Worm (Caenorhabditis elegans) whole organism, L4 larva: Measurements from ENCODE around the gene F55B12.10.

Source experiments
- F10B5.3 ChIP-seq: sonication (generic microtip); optimal IDR thresholded peaks from 2 replicates; lab custom pipeline; 2016; ENCODE audit warnings: mild to moderate bottlenecking, missing genetic modification characterization, missing compliant biosample characterization
- F37D6.2 ChIP-seq: sonication (generic microtip); optimal IDR thresholded peaks from 2 replicates; lab custom pipeline; 2016; ENCODE audit warnings: mild to moderate bottlenecking, missing genetic modification characterization, missing compliant biosample characterization
- Y5F2A.4 ChIP-seq: fragments of 200-800 bp; sonication (Bioruptor generic); optimal IDR thresholded peaks from 2 replicates; lab custom pipeline; 2018; ENCODE audit warnings: mild to moderate bottlenecking, missing genetic modification characterization, missing compliant biosample characterization
- Y75B8A.6 ChIP-seq: fragments of 200-800 bp; sonication (Bioruptor generic); IDR thresholded peaks from 2 replicates; pipeline ENCODE4 v1.3.6; 2022; ENCODE audit warnings: missing genetic modification reagents, missing genetic modification characterization, missing compliant biosample characterization
- aha-1 ChIP-seq: fragments of 150-350 bp; peaks from one replicate; lab custom pipeline; 2014; ENCODE audit warnings: missing biosample characterization, missing genetic modification characterization
- ama-1 ChIP-seq: fragments of 150-350 bp; optimal IDR thresholded peaks from 2 replicates; lab custom pipeline; 2014; ENCODE audit warnings: inconsistent platforms, mixed read lengths
- ceh-20 ChIP-seq: fragments of 200-800 bp; sonication (Bioruptor generic); IDR thresholded peaks from 2 replicates; pipeline ENCODE4 v1.3.6; 2022; ENCODE audit warnings: missing genetic modification reagents, missing genetic modification characterization, missing compliant biosample characterization
- ceh-32 ChIP-seq: sonication (generic microtip); optimal IDR thresholded peaks from 2 replicates; lab custom pipeline; 2016; ENCODE audit warnings: mild to moderate bottlenecking, missing genetic modification characterization, missing compliant biosample characterization; ENCODE audit not compliant: poor library complexity
- ceh-44 ChIP-seq: fragments of 200-800 bp; sonication (Bioruptor generic); IDR thresholded peaks from 2 replicates; pipeline ENCODE4 v1.3.6; 2022; ENCODE audit warnings: missing genetic modification reagents, missing genetic modification characterization, missing compliant biosample characterization
- ceh-62 ChIP-seq: sonication (generic microtip); optimal IDR thresholded peaks from 2 replicates; lab custom pipeline; 2017; ENCODE audit warnings: missing biosample characterization, missing genetic modification characterization
- ces-1 ChIP-seq: fragments of 150-350 bp; sonication (generic microtip); optimal IDR thresholded peaks from 4 replicates; lab custom pipeline; 2014; ENCODE audit warnings: missing biosample characterization, missing genetic modification reagents, missing genetic modification characterization
- cey-2 ChIP-seq: sonication (generic microtip); optimal IDR thresholded peaks from 3 replicates; lab custom pipeline; 2017; ENCODE audit warnings: missing genetic modification characterization, mild to moderate bottlenecking, missing compliant biosample characterization, antibody characterized with exemption, borderline replicate concordance; ENCODE audit not compliant: insufficient read depth
- daf-12 ChIP-seq: fragments of 150-350 bp; optimal IDR thresholded peaks from 2 replicates; lab custom pipeline; 2014; ENCODE audit warnings: missing biosample characterization, missing genetic modification reagents, missing genetic modification characterization
- dmd-6 ChIP-seq: fragments of 200-800 bp; sonication (Bioruptor generic); IDR thresholded peaks from 2 replicates; pipeline ENCODE4 v1.3.6; 2022; ENCODE audit warnings: missing genetic modification reagents, missing genetic modification characterization, missing compliant biosample characterization
- dmd-8 ChIP-seq: fragments of 200-800 bp; sonication (Bioruptor generic); IDR thresholded peaks from 2 replicates; pipeline ENCODE4 v1.3.6; 2022; ENCODE audit warnings: missing genetic modification characterization, missing compliant biosample characterization
- dmd-9 ChIP-seq: fragments of 200-800 bp; sonication (Bioruptor generic); IDR thresholded peaks from 2 replicates; pipeline ENCODE4 v1.3.6; 2022; ENCODE audit warnings: missing genetic modification reagents, missing genetic modification characterization, missing compliant biosample characterization
- dpl-1 ChIP-seq: fragments of 150-350 bp; optimal IDR thresholded peaks from 2 replicates; lab custom pipeline; 2014; ENCODE audit warnings: missing biosample characterization, missing genetic modification reagents, missing genetic modification characterization
- dve-1 ChIP-seq: sonication (generic microtip); optimal IDR thresholded peaks from 2 replicates; lab custom pipeline; 2017; ENCODE audit warnings: antibody characterized with exemption, mild to moderate bottlenecking, missing genetic modification characterization, missing compliant biosample characterization; ENCODE audit not compliant: insufficient read depth
- egl-43 ChIP-seq: fragments of 200-800 bp; sonication (Bioruptor generic); IDR thresholded peaks from 2 replicates; pipeline ENCODE4 v1.3.6; 2022; ENCODE audit warnings: missing genetic modification reagents, missing genetic modification characterization, missing compliant biosample characterization
- gei-8 ChIP-seq: fragments of 200-800 bp; sonication (Bioruptor generic); optimal IDR thresholded peaks from 2 replicates; lab custom pipeline; 2018; ENCODE audit warnings: mild to moderate bottlenecking, missing genetic modification characterization, missing compliant biosample characterization
- hif-1 ChIP-seq, 2 experiments: sonication (generic microtip); optimal IDR thresholded peaks; 2 replicates each; lab custom pipeline; 2016 to 2017; ENCODE audit warnings: missing compliant biosample characterization in 2 of 2, missing genetic modification characterization in 2 of 2, missing genetic modification reagents in 2 of 2, missing genotype in 2 of 2, mild to moderate bottlenecking in 1 of 2
- hlh-11 ChIP-seq: fragments of 200-800 bp; sonication (Bioruptor generic); optimal IDR thresholded peaks from 2 replicates; lab custom pipeline; 2018; ENCODE audit warnings: mild to moderate bottlenecking, missing genetic modification characterization, missing compliant biosample characterization
- jun-1 ChIP-seq: fragments of 150-350 bp; optimal IDR thresholded peaks from 2 replicates; lab custom pipeline; 2014; ENCODE audit warnings: missing biosample characterization, missing genetic modification reagents, missing genetic modification characterization
- lin-1 ChIP-seq: fragments of 200-800 bp; sonication (Bioruptor generic); IDR thresholded peaks from 2 replicates; pipeline ENCODE4 v1.3.6; 2022; ENCODE audit warnings: missing genetic modification reagents, missing genetic modification characterization, missing compliant biosample characterization
- lin-13 ChIP-seq: fragments of 150-350 bp; optimal IDR thresholded peaks from 2 replicates; lab custom pipeline; 2014; ENCODE audit warnings: missing biosample characterization, missing genetic modification reagents, missing genetic modification characterization
- madf-5 ChIP-seq, 2 experiments: fragments of 200-800 bp; sonication (Bioruptor generic); IDR thresholded peaks; 2 replicates each; pipeline ENCODE4 v1.3.6; 2022; ENCODE audit warnings: missing compliant biosample characterization in 2 of 2, missing genetic modification characterization in 2 of 2
- madf-9 ChIP-seq: fragments of 200-800 bp; sonication (Bioruptor generic); conservative IDR thresholded peaks from 2 replicates; pipeline ENCODE4 v1.3.6; 2022; ENCODE audit warnings: missing genetic modification reagents, missing genetic modification characterization, missing compliant biosample characterization
- mes-2 ChIP-seq: sonication (generic microtip); optimal IDR thresholded peaks from 2 replicates; lab custom pipeline; 2016; ENCODE audit warnings: missing genotype, mild to moderate bottlenecking, missing genetic modification characterization, missing compliant biosample characterization; ENCODE audit not compliant: poor library complexity, severe bottlenecking
- mxl-2 ChIP-seq: fragments of 200-800 bp; sonication (Bioruptor generic); conservative IDR thresholded peaks from 2 replicates; pipeline ENCODE4 v1.3.6; 2022; ENCODE audit warnings: missing genetic modification reagents, missing genetic modification characterization, missing compliant biosample characterization
- mxl-3 ChIP-seq: fragments of 200-800 bp; sonication (Bioruptor generic); optimal IDR thresholded peaks from 2 replicates; lab custom pipeline; 2018; ENCODE audit warnings: mild to moderate bottlenecking, missing genetic modification characterization, missing compliant biosample characterization
- nhr-10 ChIP-seq: fragments of 150-350 bp; optimal IDR thresholded peaks from 2 replicates; lab custom pipeline; 2014; ENCODE audit warnings: missing biosample characterization, missing genetic modification characterization
- nhr-11 ChIP-seq: fragments of 150-350 bp; optimal IDR thresholded peaks from 2 replicates; lab custom pipeline; 2014; ENCODE audit warnings: missing biosample characterization, missing genetic modification characterization
- nhr-111 ChIP-seq: fragments of 200-800 bp; sonication (Bioruptor generic); optimal IDR thresholded peaks from 2 replicates; lab custom pipeline; 2018; ENCODE audit warnings: mild to moderate bottlenecking, missing genetic modification characterization, missing compliant biosample characterization
- nhr-28 ChIP-seq: fragments of 150-350 bp; optimal IDR thresholded peaks from 2 replicates; lab custom pipeline; 2014; ENCODE audit warnings: missing biosample characterization, missing genetic modification characterization
- nhr-42 ChIP-seq: fragments of 200-800 bp; sonication (Bioruptor generic); IDR thresholded peaks from 2 replicates; pipeline ENCODE4 v1.3.6; 2022; ENCODE audit warnings: missing genetic modification characterization, missing compliant biosample characterization
- nhr-48 ChIP-seq: sonication (generic microtip); optimal IDR thresholded peaks from 2 replicates; lab custom pipeline; 2016; ENCODE audit warnings: mild to moderate bottlenecking, missing genetic modification characterization, missing compliant biosample characterization
- php-3 ChIP-seq: fragments of 200-800 bp; sonication (Bioruptor generic); IDR thresholded peaks from 2 replicates; pipeline ENCODE4 v1.3.6; 2022; ENCODE audit warnings: missing genetic modification reagents, missing genetic modification characterization, missing compliant biosample characterization
- pqm-1 ChIP-seq: sonication (generic microtip); optimal IDR thresholded peaks from 2 replicates; lab custom pipeline; 2017; ENCODE audit warnings: missing biosample characterization, missing genetic modification characterization
- rbr-2 ChIP-seq: sonication (generic microtip); optimal IDR thresholded peaks from 2 replicates; lab custom pipeline; 2016; ENCODE audit warnings: missing genotype, missing genetic modification characterization, missing compliant biosample characterization
- saeg-2 ChIP-seq: fragments of 200-800 bp; sonication (Bioruptor generic); IDR thresholded peaks from 2 replicates; pipeline ENCODE4 v1.3.6; 2022; ENCODE audit warnings: missing genetic modification reagents, missing genetic modification characterization, missing compliant biosample characterization
- set-16 ChIP-seq: fragments of 200-800 bp; sonication (Bioruptor generic); IDR thresholded peaks from 2 replicates; pipeline ENCODE4 v1.3.6; 2022; ENCODE audit warnings: missing genetic modification reagents, missing genetic modification characterization, missing compliant biosample characterization
- snpc-1.2 ChIP-seq: fragments of 200-800 bp; sonication (Bioruptor generic); IDR thresholded peaks from 2 replicates; pipeline ENCODE4 v1.3.6; 2022; ENCODE audit warnings: missing genetic modification reagents, missing genetic modification characterization, missing compliant biosample characterization
- tag-97 ChIP-seq: fragments of 200-800 bp; sonication (Bioruptor generic); IDR thresholded peaks from 2 replicates; pipeline ENCODE4 v1.3.6; 2022; ENCODE audit warnings: missing genetic modification characterization, missing compliant biosample characterization
- tra-1 ChIP-seq: fragments of 200-800 bp; sonication (Bioruptor generic); IDR thresholded peaks from 2 replicates; pipeline ENCODE4 v1.3.6; 2022; ENCODE audit warnings: missing genetic modification reagents, missing genetic modification characterization, missing compliant biosample characterization
- unc-130 ChIP-seq: sonication (generic microtip); optimal IDR thresholded peaks from 2 replicates; lab custom pipeline; 2016; ENCODE audit warnings: missing genetic modification reagents, missing genetic modification characterization, missing compliant biosample characterization
- unc-62 ChIP-seq, 3 experiments: fragments of 150-350 bp in 1 of 3; sonication (generic microtip); optimal IDR thresholded peaks in 2 of 3; peaks in 1 of 3; 1 replicate in 1 of 3; 2 replicates in 2 of 3; lab custom pipeline; 2014 to 2017; ENCODE audit warnings: missing biosample characterization in 3 of 3, missing genetic modification characterization in 3 of 3, missing genetic modification reagents in 3 of 3, missing genotype in 1 of 3
- zag-1 ChIP-seq: fragments of 150-350 bp; optimal IDR thresholded peaks from 2 replicates; lab custom pipeline; 2014; ENCODE audit warnings: missing biosample characterization, missing genetic modification characterization
- zip-2 ChIP-seq: fragments of 150-350 bp; optimal IDR thresholded peaks from 2 replicates; lab custom pipeline; 2014; ENCODE audit warnings: missing biosample characterization, missing genetic modification characterization

F55B12.10 gene

ce11 chrV:13878226-13878625 is 38.7 kb downstream of the F55B12.10 start (continued):
- TF ChIP-seq zip-2, result no peak
- TF ChIP-seq zag-1 (tag; lab: Kevin White, UChicago), result no peak
- no peak for TF ChIP-seq unc-130 (GFP tag; lab: Kevin White, UChicago)
- TF ChIP-seq unc-62 (GFP tag; optimal IDR thresholded peaks at IDR 0.05 in 1 of 2; lab: Kevin White, UChicago), result peak in 1 of 2 experiments; percentile 98
- no peak for TF ChIP-seq unc-62 (tag; optimal IDR thresholded peaks at IDR 0.05; lab: Kevin White, UChicago)
- no peak for TF ChIP-seq F37D6.2
- TF ChIP-seq snpc-1.2 (GFP tag; lab: Robert Waterston, UW), result no peak
- no peak for TF ChIP-seq ces-1
- TF ChIP-seq ceh-44 (GFP tag; lab: Robert Waterston, UW), result no peak
- TF ChIP-seq nhr-28 (tag; lab: Kevin White, UChicago), result peak; percentile 95
- peak; percentile 53 for TF ChIP-seq mxl-3 (GFP tag; lab: Kevin White, UChicago)
- TF ChIP-seq lin-13, result peak; percentile 7
- TF ChIP-seq mes-2 (tag; lab: Kevin White, UChicago), result peak; percentile 24
- no peak for TF ChIP-seq madf-9
- TF ChIP-seq gei-8 (GFP tag; lab: Kevin White, UChicago), result no peak
- no peak for TF ChIP-seq nhr-11 (tag; lab: Kevin White, UChicago)
- no peak for TF ChIP-seq ceh-62 (tag; lab: Kevin White, UChicago)
- TF ChIP-seq dve-1 (tag; lab: Kevin White, UChicago), result peak; percentile 88
- TF ChIP-seq ceh-20 (GFP tag; lab: Robert Waterston, UW), result peak; percentile 12; the same call in 1 of the 2 replicates

- TF ChIP-seq zip-2 (no peak), set-16 (no peak), tra-1 (GFP tag; lab: Robert Waterston, UW) (0 out of 2 replicates have a peak, but pooled peaks have one; percentile 25), madf-9 (no peak), Y75B8A.6 (GFP tag; lab: Robert Waterston, UW) (no peak), aha-1 (tag; lab: Kevin White, UChicago) (peak; percentile 31), unc-130 (GFP tag; lab: Kevin White, UChicago) (no peak), hif-1 (tag; optimal IDR thresholded peaks at IDR 0.05; lab: Kevin White, UChicago) (no peak), daf-12 (tag; lab: Kevin White, UChicago) (no peak), nhr-42 (GFP tag; lab: Robert Waterston, UW) (no peak), nhr-28 (tag; lab: Kevin White, UChicago) (peak; percentile 63), nhr-10 (tag; lab: Kevin White, UChicago) (no peak), dmd-8 (GFP tag; lab: Robert Waterston, UW) (no peak), nhr-111 (GFP tag; lab: Kevin White, UChicago) (no peak), egl-43 (GFP tag; lab: Robert Waterston, UW) (no peak), dpl-1 (GFP tag; lab: Kevin White, UChicago) (no peak), dve-1 (tag; lab: Kevin White, UChicago) (peak; percentile 49), pqm-1 (tag; lab: Kevin White, UChicago) (peak; percentile 70), mxl-2 (GFP tag; lab: Robert Waterston, UW) (no peak), madf-5 (GFP tag; IDR thresholded peaks at IDR 0.05; lab: Robert Waterston, UW) (no peak), ceh-62 (tag; lab: Kevin White, UChicago) (no peak), ama-1 (no peak), rbr-2 (tag; lab: Kevin White, UChicago) (no peak), saeg-2 (no peak), Y5F2A.4 (GFP tag; lab: Kevin White, UChicago) (no peak), lin-1 (GFP tag; lab: Robert Waterston, UW) (no peak), nhr-48 (tag; lab: Kevin White, UChicago) (no peak), dmd-6 (peak; percentile 81), unc-62 (GFP tag; optimal IDR thresholded peaks at IDR 0.05 in 1 of 2; lab: Kevin White, UChicago) (peak in 1 of 2 experiments; percentile 39), unc-62 (tag; optimal IDR thresholded peaks at IDR 0.05; lab: Kevin White, UChicago) (no peak), tag-97 (GFP tag; lab: Robert Waterston, UW) (no peak), dmd-9 (GFP tag; lab: Robert Waterston, UW) (no peak), php-3 (peak; percentile 62; the same call in 1 of the 2 replicates), zag-1 (tag; lab: Kevin White, UChicago) (no peak), hlh-11 (tag; lab: Kevin White, UChicago) (peak; percentile 55), F10B5.3 (tag; lab: Kevin White, UChicago) (no peak), jun-1 (tag; lab: Kevin White, UChicago) (no peak), cey-2 (tag; lab: Kevin White, UChicago) (no peak), ceh-32 (tag; lab: Kevin White, UChicago) (no peak)
Observed at ce11 chrV:13879241-13879640, 39.7 kb downstream of the F55B12.10 start, which contains the start of gene lbp-7. TSS of gene lbp-7 (plus strand) at chrV:13879552.
